Worm (Caenorhabditis elegans): ENCODE results near the gene Y53G8AM.7.
"Not testable (repeated sequence)": the region's sequence is repeated elsewhere in the genome, so short reads cannot be mapped to it uniquely, and the experiment has no call there.

The Y53G8AM.7 gene

DNA sequence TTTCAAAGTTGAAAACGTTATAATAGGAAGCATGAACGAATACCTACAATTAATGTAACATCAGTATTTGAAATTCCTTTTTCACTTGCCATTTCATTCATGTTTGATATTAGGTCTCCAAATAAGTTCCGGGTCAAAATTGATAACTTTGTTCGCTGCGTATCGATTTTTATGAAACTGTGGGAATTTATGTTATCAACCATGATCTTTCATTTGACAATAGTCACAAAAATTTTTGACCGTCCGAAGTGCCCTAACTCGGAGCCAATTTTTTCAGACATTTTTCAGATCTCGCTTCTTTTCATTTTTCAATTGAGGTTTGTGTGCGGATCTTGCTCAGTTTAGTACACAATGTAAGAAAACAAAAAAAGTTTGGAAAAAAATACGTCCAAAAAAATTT lies 6.8 kb downstream of the Y53G8AM.7 start, which contains the start of gene Y53G8AM.6:
TSS of gene Y53G8AM.6 (minus strand) at position 101 of the 400 bp plus-strand sequence.
- TF ChIP-seq unc-62 (GFP tag; optimal IDR thresholded peaks at IDR 0.05) = not testable (repeated sequence)

DNA sequence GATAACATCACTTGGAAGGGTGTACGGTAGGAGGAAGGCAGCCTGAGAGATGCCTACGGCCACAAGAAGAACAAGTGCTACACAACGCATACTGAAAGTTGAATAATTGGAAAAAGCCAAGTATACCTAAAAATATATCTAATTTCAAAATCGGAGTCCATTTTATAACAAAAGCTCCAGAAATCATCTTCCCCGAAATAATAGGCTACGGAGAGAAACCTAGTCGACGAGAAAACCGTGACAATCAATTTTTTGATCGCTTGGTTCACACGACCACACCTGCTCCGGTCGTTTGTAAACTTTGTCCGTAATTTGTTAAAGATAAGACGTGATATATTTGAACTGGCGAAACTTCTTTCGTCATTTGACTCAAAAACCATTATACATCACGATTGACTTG lies 8.2 kb downstream of the Y53G8AM.7 start, which contains the start of gene nspg-7.2:
TSS of gene nspg-7.2 (minus strand) at position 101 of the 400 bp plus-strand sequence.
- no peak for TF ChIP-seq unc-62 (GFP tag; optimal IDR thresholded peaks at IDR 0.05)

DNA sequence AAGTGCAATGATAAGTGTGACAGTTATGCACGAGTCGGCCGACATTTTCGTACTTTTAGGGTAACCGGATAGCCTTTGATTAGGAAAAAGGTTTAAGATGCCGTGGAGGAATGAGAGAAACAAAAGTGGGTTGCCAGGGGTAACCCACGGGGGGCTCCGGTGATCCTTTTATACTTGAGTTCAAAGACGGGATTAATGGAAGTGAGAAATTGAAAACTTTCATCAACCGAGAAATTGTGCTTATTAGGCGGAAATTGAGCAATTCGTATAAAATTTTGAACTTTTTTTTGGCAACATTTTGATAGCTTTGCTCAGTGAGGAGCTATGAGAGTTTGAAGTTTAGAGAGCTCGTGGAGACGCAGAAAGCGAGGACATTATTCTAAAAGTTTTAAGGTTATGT lies 10.9 kb downstream of the Y53G8AM.7 start, which contains the start of gene Y53G8AM.4:
TSS of gene Y53G8AM.4 (minus strand) at position 101 of the 400 bp plus-strand sequence.
- TF ChIP-seq unc-62 (GFP tag; optimal IDR thresholded peaks at IDR 0.05) = no peak

DNA sequence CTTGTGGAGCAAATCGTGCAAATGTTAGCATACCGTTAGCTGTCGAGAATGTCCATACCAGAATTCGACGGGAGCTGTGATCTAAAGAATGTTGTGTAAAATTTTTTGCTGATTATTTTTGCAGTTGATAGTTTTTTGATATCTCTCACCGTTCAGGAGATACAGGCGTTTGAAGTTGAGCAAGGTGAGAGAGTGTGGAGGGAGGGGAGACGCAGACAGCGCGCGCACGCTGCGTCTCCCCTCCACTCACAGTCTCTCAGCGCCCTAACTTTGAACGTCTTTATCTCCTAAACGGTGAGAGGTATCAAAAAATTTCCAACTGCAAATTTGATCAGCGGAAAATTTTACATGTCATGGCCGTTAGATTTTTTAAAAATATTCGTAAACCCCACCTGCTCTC lies 11.5 kb downstream of the Y53G8AM.7 start:
- no peak for TF ChIP-seq unc-62 (GFP tag; optimal IDR thresholded peaks at IDR 0.05)

DNA sequence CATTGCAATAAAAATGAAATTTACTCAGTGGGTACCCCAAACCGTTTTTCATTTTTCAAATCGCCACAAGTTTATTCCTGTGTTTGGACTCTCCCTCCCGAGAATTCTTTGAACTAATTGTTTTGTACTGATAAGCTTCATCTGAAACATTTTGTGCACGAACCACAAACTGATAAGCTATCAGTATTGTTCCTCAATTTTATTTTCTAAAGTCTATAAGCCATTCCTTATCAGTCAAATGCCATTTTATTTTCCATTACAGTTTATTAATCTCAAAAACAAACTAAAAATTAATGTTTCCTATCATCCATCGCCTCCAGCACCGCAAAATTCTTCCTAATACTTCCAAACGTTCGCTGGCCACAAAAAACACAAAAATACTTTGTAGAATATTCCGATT lies 12.8 kb downstream of the Y53G8AM.7 start:
- TF ChIP-seq unc-62 (GFP tag; optimal IDR thresholded peaks at IDR 0.05) = no peak

DNA sequence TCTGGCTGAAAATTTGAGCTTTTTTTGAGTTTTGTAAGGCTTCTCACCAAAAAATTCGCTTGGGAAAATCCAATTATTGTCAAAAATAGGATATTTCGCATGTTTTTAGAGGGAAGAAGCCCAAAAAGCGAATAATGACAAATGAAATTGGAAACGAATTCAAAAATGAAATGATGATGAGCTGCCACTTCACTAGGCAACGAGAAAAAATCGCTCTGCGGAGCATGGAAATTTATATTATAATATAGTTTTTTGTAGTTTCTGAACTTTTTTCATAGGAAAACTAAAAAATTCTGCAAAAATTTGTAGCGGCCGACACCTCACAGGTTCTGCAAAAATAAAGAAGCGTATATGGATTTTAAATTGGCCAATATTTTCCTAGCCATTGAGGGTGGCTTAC lies 13.5 kb downstream of the Y53G8AM.7 start, which contains the start of gene Y53G8AL.3:
TSS of gene Y53G8AL.3 (minus strand) at position 101 of the 400 bp plus-strand sequence.
- TF ChIP-seq unc-62 (GFP tag; optimal IDR thresholded peaks at IDR 0.05) = no peak

DNA sequence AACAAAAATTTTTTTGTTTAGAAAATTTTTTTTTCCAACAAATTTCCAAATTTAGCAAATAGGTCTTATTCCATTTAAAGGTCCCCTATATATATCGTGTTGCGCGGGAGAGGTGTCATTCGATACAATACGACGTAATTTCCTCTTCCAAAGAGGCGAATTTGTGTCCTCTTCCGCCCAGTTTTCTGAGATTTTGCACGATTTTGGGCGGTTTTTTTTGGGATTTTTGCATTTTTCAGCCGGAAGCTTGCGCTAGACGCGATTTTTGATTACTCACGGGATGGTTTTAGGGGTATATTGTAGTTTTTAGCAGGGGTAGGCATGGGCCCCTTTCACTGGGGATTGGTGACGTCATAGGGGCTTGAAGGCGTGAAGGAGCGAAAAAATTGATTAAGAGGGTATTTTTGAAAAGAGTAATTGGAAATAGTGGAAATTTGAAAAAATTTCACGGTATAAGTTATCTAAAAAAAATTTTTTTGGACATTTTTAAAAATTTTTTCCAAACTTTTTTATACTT lies 15.8 kb downstream of the Y53G8AM.7 start, which contains the start of gene Y53G8AL.4:
TSS of gene Y53G8AL.4 (minus strand) at position 51 of the 517 bp plus-strand sequence.
- TF ChIP-seq unc-62 (GFP tag; optimal IDR thresholded peaks at IDR 0.05) = no peak

DNA sequence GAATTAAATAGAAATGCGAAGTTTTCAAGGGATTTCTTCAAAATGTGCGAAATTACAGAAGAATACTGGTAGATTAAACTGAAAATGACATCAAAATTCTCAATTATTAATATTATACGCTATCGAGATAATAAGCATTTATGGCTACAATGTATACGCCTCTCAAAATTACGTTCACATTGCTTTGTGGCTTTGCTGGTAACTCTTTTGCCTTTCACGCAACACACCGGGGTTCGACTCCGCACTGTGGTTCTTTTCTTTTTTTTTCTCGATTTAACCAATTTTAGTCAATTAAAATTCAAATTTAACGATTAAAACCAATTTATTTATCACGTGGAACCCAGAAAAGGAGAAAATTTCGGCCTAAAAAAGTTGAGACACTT lies 17.5 kb downstream of the Y53G8AM.7 start:
- TF ChIP-seq unc-62 (GFP tag; optimal IDR thresholded peaks at IDR 0.05) = no peak

DNA sequence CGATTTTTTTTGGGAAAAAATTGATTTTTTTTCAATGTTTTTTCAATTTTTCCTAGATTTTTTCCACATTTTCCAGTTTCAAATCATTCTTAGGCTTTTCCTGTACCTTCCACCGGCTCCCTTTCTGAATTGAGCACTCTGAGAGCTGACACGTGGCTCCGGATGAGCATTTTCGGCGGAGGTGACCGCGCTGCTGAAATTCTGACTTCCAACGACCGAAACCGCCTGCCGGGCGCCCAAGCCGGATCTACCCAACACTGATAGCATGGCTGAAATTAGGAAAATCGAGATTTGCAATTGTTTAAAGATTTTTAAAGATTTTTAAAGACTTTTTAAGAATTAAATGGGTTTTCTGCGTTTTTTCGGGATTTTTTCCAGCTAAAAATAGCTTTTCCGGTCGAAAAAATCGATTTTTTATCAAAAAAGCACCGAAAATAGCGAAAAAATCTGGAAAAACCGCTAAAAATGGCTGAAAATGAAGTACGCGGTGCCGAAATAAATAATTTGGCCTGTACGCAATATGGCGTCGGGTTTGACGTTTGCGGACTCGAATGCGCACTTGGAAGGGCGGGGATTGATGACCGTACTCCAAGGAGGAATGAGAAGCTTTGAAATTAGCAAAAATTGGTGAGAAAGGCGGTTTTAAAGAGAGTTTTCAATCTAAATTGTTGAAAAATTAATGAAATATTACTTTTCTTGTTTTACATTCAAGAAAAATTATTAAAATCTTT lies 18.0 kb downstream of the Y53G8AM.7 start, which contains the start of gene nduf-9:
TSS of gene nduf-9 (minus strand) at position 269 of the 731 bp plus-strand sequence.
- TF ChIP-seq unc-62 (GFP tag; optimal IDR thresholded peaks at IDR 0.05) = no peak

DNA sequence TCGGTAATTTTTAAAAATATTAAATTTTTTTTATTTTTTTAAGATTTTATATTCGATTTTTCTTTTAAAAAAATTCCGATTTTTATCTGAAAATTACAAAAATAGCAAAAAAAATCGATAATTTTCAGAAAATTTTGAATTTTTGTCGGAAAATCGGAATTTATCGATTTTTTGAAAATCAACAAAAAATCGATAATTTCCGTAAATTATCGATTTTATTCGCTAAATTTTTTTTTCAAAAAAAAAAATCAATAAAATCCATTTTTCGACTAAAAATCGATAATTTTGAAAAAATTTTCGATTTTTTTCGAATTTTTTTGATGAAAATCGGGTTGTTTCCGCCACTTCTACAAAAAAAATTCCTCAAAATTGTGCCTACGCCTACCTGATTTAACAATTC lies 24.1 kb downstream of the Y53G8AM.7 start:
- no peak for TF ChIP-seq unc-62 (GFP tag; optimal IDR thresholded peaks at IDR 0.05)

DNA sequence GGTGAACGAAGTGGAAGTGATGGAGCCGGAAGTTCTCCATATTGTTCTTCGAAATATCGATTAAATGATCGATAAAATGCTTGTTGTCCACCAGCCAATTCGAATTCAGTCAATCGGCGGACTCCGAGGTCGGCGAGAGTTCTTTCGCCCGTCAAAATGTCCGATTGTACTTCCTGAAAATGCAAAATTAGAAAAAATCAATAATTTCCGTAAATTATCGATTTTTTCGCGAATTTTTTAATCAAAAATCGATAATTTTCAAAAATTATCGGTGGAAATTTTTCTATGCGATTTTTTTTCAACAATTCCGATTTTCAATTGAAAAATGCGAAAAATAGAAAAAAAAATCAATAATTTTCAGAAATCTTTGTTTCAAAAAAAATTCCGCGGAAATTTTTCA lies 24.6 kb downstream of the Y53G8AM.7 start:
- no peak for TF ChIP-seq unc-62 (GFP tag; optimal IDR thresholded peaks at IDR 0.05)

DNA sequence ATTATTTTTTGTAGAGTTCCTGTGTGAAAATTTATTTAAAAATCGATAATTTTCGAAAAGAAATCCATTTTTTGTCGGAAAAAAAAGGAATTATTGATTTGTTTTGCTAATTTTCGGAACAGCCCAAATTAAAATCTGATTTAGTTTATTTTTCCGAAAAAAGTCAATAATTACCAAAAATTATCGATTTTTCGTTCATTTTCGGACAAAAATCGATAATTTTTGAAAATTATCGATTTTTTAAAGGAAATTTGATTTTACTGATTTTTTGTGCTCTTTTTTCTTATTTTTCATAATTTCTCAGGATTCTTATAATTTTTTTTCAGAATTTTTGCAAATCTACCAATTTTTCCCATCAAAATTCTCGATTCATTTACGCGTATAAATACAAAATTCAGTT lies 25.1 kb downstream of the Y53G8AM.7 start:
- no peak for TF ChIP-seq unc-62 (GFP tag; optimal IDR thresholded peaks at IDR 0.05)

DNA sequence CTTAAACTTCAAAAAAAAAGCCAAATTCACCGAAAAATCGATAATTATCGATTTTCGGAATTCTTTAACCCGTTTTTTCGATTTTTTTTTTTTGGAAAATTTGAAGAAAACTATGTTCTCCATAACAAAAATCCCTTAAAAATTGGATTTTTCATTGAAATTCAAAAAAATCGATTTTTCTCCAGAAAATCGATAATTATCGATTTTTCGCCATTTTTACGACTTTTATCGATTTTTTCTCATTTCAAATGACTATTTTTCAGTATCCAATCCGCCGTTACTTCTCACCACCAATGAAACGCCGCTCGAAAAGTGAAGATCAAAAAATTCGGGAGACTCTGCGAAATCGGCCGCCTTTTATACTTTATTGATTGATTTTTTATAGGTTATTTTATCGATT lies 25.6 kb downstream of the Y53G8AM.7 start:
- no peak for TF ChIP-seq unc-62 (GFP tag; optimal IDR thresholded peaks at IDR 0.05)

DNA sequence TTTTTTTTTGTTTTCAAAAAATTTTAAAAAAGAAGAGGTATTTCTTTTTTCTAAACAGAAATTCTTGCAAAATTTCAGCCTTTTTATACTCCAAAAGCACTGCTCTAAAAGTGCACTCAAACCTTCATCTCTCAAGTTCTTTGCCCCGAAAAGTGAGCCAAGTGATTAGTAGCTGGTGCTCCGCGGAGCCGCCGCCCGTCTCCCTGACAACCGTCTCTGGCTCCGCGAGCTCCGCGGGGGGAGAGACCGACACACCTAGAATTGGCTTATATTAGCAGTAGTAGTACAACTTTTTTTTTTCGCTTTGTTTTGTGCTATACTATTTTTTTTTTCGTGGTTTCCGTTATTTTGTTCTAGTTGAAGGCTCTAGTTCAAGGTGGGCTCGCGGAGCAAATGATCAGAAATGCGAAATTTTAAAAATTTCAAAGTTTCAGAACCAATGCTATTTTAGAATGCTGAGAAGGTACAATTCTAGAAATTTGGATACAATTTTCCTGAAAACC lies 33.8 kb downstream of the Y53G8AM.7 start, which contains the start of gene Y53G8AL.1:
TSS of gene Y53G8AL.1 (plus strand) at position 453 of the 503 bp plus-strand sequence.
- TF ChIP-seq unc-62 (GFP tag; optimal IDR thresholded peaks at IDR 0.05) = no peak

DNA sequence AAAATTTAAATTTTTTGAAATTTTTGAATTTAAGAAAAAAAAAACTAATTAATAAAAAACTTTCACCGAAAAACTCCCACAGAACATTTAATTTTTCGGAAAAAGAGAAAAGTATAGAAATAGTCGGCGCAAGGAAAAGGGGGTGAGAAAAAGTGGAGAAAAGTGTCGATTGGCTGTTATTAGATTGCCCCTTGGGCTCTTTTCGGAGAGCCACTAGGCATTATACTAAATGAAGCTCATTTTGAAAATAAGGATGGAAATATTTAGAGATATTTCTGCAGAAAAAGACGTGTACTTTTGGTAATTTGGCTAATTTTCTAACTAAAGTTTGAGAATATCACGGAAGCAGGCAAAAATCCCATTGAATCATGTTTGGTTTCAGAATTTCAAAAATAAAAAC lies 42.4 kb downstream of the Y53G8AM.7 start:
- TF ChIP-seq unc-62 (GFP tag; optimal IDR thresholded peaks at IDR 0.05) = no peak

DNA sequence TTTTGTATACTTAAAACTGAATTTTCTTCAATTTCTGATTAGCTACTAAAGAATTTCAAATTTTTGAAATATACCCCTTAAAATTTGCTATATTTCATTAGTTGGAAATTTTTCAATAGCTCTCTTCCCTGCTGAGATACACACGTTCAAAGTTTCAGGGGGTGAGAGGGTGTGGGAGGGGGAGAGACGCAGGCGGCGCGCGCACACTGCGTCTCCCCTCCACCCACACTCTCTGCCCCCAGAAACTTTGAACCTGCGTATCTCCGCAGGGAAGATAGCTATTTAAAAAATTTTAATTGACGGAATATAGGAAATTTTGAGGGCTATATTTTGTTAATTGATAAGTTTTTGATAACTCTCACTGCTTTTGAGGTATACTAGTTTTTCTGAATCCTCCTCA lies 43.8 kb downstream of the Y53G8AM.7 start:
- TF ChIP-seq unc-62 (GFP tag; optimal IDR thresholded peaks at IDR 0.05) = no peak

DNA sequence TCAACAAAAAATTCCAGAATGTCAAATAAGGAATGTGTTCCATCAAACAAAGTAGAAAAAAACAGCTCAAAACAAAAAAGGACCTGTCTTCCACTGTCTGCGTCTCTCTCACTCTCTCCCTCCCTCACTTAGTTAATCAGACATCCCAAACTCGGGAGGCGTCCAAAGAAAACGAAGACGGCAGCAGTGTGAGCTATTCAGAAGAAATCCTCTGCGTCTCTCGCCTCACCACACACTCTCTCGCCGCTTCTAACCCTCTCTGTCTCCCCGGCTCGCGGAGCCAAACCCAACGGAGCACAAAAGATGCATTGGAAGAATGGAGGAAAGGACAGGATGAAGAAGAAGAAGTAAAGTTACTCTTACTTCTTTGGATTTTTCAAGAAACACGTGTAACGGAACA lies 46.2 kb downstream of the Y53G8AM.7 start:
- no peak for TF ChIP-seq unc-62 (GFP tag; optimal IDR thresholded peaks at IDR 0.05)
